Fruit fly (Drosophila melanogaster) whole organism, embryonic: ENCODE results near the gene Gr61a.

Source experiments
- Antp ChIP-seq: fragments of 200-800 bp; sonication (Bioruptor generic); optimal IDR thresholded peaks from 3 replicates; lab custom pipeline; 2016; ENCODE audit warnings: missing biosample characterization, missing genetic modification characterization
- B-H2 ChIP-seq: fragments of 200-800 bp; sonication (Bioruptor generic); optimal IDR thresholded peaks from 2 replicates; lab custom pipeline; 2018; ENCODE audit warnings: missing biosample characterization, mild to moderate bottlenecking, missing genetic modification characterization
- Bdp1 ChIP-seq: fragments of 200-800 bp; sonication (Bioruptor generic); optimal IDR thresholded peaks from 3 replicates; lab custom pipeline; 2016; ENCODE audit warnings: missing biosample characterization, missing genetic modification characterization
- CG10209 ChIP-seq: fragments of 200-800 bp; sonication (Bioruptor generic); optimal IDR thresholded peaks from 3 replicates; lab custom pipeline; 2017; ENCODE audit warnings: missing biosample characterization, mild to moderate bottlenecking, missing genetic modification characterization, missing genetic modification reagents
- CG12299 ChIP-seq: fragments of 200-800 bp; sonication (Bioruptor generic); optimal IDR thresholded peaks from 2 replicates; lab custom pipeline; 2018; ENCODE audit warnings: missing biosample characterization, mild to moderate bottlenecking, missing genetic modification characterization
- CG12942 ChIP-seq: fragments of 200-800 bp; sonication (Bioruptor generic); optimal IDR thresholded peaks from 3 replicates; lab custom pipeline; 2016; ENCODE audit warnings: missing biosample characterization, missing genetic modification characterization
- CG13287 ChIP-seq: fragments of 200-800 bp; sonication (Bioruptor generic); IDR thresholded peaks from 2 replicates; pipeline ENCODE4 v1.3.6; 2022; ENCODE audit warnings: missing biosample characterization, missing genetic modification characterization; ENCODE audit not compliant: partially characterized antibody
- CG15269 ChIP-seq: fragments of 200-800 bp; sonication (Bioruptor generic); optimal IDR thresholded peaks from 2 replicates; lab custom pipeline; 2018; ENCODE audit warnings: missing biosample characterization, mild to moderate bottlenecking, missing genetic modification characterization, moderate library complexity
- CG17186 ChIP-seq: fragments of 200-800 bp; sonication (Bioruptor generic); optimal IDR thresholded peaks from 3 replicates; lab custom pipeline; 2017; ENCODE audit warnings: missing biosample characterization, missing genetic modification reagents, missing genetic modification characterization
- CG17568 ChIP-seq: fragments of 200-800 bp; sonication (Bioruptor generic); optimal IDR thresholded peaks from 2 replicates; lab custom pipeline; 2018; ENCODE audit warnings: missing biosample characterization, mild to moderate bottlenecking, missing genetic modification characterization, moderate library complexity
- CG17802 ChIP-seq: fragments of 200-800 bp; sonication (Bioruptor generic); optimal IDR thresholded peaks from 2 replicates; lab custom pipeline; 2018; ENCODE audit warnings: missing biosample characterization, mild to moderate bottlenecking, missing genetic modification characterization, moderate library complexity
- CG18599 ChIP-seq: fragments of 200-800 bp; sonication (Bioruptor generic); optimal IDR thresholded peaks from 3 replicates; lab custom pipeline; 2017; ENCODE audit warnings: missing biosample characterization, missing genetic modification characterization, mild to moderate bottlenecking, moderate library complexity, missing genetic modification reagents
- CG31365 ChIP-seq: fragments of 200-800 bp; sonication (Bioruptor generic); optimal IDR thresholded peaks from 2 replicates; lab custom pipeline; 2018; ENCODE audit warnings: missing biosample characterization, mild to moderate bottlenecking, missing genetic modification characterization
- CG32767 ChIP-seq: fragments of 200-800 bp; sonication (Bioruptor generic); IDR thresholded peaks from 2 replicates; pipeline ENCODE4 v1.3.6; 2022; ENCODE audit warnings: missing biosample characterization, missing genetic modification characterization
- CG33557 ChIP-seq: fragments of 200-800 bp; sonication (Bioruptor generic); optimal IDR thresholded peaks from 2 replicates; lab custom pipeline; 2019; ENCODE audit warnings: missing biosample characterization, mild to moderate bottlenecking, missing genetic modification characterization, moderate library complexity
- CG3407 ChIP-seq: fragments of 200-800 bp; sonication (Bioruptor generic); optimal IDR thresholded peaks from 2 replicates; lab custom pipeline; 2018; ENCODE audit warnings: missing biosample characterization, mild to moderate bottlenecking, missing genetic modification characterization
- CG8765 ChIP-seq: fragments of 200-800 bp; sonication (Bioruptor generic); IDR thresholded peaks from 2 replicates; pipeline ENCODE4 v1.3.6; 2022; ENCODE audit warnings: missing biosample characterization, missing genetic modification characterization
- Dfd ChIP-seq, 2 experiments: fragments of >200 bp; optimal IDR thresholded peaks; 2 replicates each; lab custom pipeline; 2017; ENCODE audit warnings: missing biosample characterization in 2 of 2, missing genetic modification characterization in 2 of 2
- Dip2 ChIP-seq: fragments of 200-800 bp; sonication (Bioruptor generic); IDR thresholded peaks from 2 replicates; pipeline ENCODE4 v1.3.6; 2022; ENCODE audit warnings: missing biosample characterization, missing genetic modification characterization
- Dip3 ChIP-seq: fragments of 200-800 bp; sonication (Bioruptor generic); optimal IDR thresholded peaks from 3 replicates; lab custom pipeline; 2016; ENCODE audit warnings: missing biosample characterization, missing genetic modification characterization
- Doc2 ChIP-seq: fragments of 200-800 bp; sonication (Bioruptor generic); IDR thresholded peaks from 2 replicates; pipeline ENCODE4 v1.3.6; 2022; ENCODE audit warnings: missing biosample characterization, missing genetic modification characterization
- Elba2 ChIP-seq: fragments of 200-800 bp; sonication (Bioruptor generic); optimal IDR thresholded peaks from 3 replicates; lab custom pipeline; 2016; ENCODE audit warnings: missing biosample characterization, missing genetic modification characterization
- Hr3 ChIP-seq: fragments of 200-800 bp; sonication (Bioruptor generic); optimal IDR thresholded peaks from 3 replicates; lab custom pipeline; 2016; ENCODE audit warnings: missing biosample characterization, missing genetic modification characterization
- MTF-1 ChIP-seq: fragments of 200-800 bp; sonication (Bioruptor generic); optimal IDR thresholded peaks from 2 replicates; lab custom pipeline; 2018; ENCODE audit warnings: missing biosample characterization, mild to moderate bottlenecking, missing genetic modification characterization, borderline replicate concordance
- NFAT ChIP-seq: fragments of 200-800 bp; sonication (Bioruptor generic); IDR thresholded peaks from 2 replicates; pipeline ENCODE4 v1.3.6; 2022; ENCODE audit warnings: missing biosample characterization, missing genetic modification characterization
- Neu2 ChIP-seq: fragments of 200-800 bp; sonication (Bioruptor generic); optimal IDR thresholded peaks from 3 replicates; lab custom pipeline; 2016; ENCODE audit warnings: missing biosample characterization, missing genetic modification characterization, borderline replicate concordance
- Stat92E ChIP-seq, 3 experiments: fragments of >200 bp in 2 of 3; fragments of 200-800 bp in 1 of 3; sonication (Bioruptor generic) in 1 of 3; optimal IDR thresholded peaks; 2 replicates each; lab custom pipeline; 2017 to 2019; ENCODE audit warnings: missing biosample characterization in 3 of 3, missing genetic modification characterization in 3 of 3, mild to moderate bottlenecking in 1 of 3, moderate library complexity in 1 of 3
- Xbp1 ChIP-seq: fragments of 200-800 bp; sonication (Bioruptor generic); optimal IDR thresholded peaks from 3 replicates; lab custom pipeline; 2016; ENCODE audit warnings: missing biosample characterization, mild to moderate bottlenecking, missing genetic modification characterization
- chm ChIP-seq: fragments of 200-800 bp; sonication (Bioruptor generic); IDR thresholded peaks from 2 replicates; pipeline ENCODE4 v1.3.6; 2022; ENCODE audit warnings: missing biosample characterization, missing genetic modification characterization
- chn ChIP-seq: fragments of 200-800 bp; sonication (Bioruptor generic); optimal IDR thresholded peaks from 2 replicates; lab custom pipeline; 2016; ENCODE audit warnings: missing biosample characterization, missing genetic modification characterization
- crp ChIP-seq, 2 experiments: fragments of 200-800 bp; sonication (Bioruptor generic); optimal IDR thresholded peaks; 2 replicates in 1 of 2; 3 replicates in 1 of 2; lab custom pipeline; 2017; ENCODE audit warnings: missing biosample characterization in 2 of 2, missing genetic modification characterization in 2 of 2, mild to moderate bottlenecking in 1 of 2, moderate library complexity in 1 of 2
- dpn ChIP-seq, 2 experiments: fragments of 200-800 bp; sonication (Bioruptor generic); optimal IDR thresholded peaks; 3 replicates each; lab custom pipeline; 2016; ENCODE audit warnings: missing biosample characterization in 2 of 2, missing genetic modification characterization in 2 of 2
- ewg ChIP-seq: fragments of 200-800 bp; sonication (Bioruptor generic); optimal IDR thresholded peaks from 3 replicates; lab custom pipeline; 2017; ENCODE audit warnings: mild to moderate bottlenecking, missing biosample characterization, missing genetic modification reagents, missing genetic modification characterization
- gce ChIP-seq: fragments of 200-800 bp; sonication (Bioruptor generic); IDR thresholded peaks from 3 replicates; pipeline ENCODE4 v1.3.6; 2022; ENCODE audit warnings: missing biosample characterization, missing genetic modification characterization
- kay ChIP-seq: fragments of 200-800 bp; sonication (Bioruptor generic); optimal IDR thresholded peaks from 2 replicates; lab custom pipeline; 2016; ENCODE audit warnings: missing biosample characterization, missing genetic modification characterization
- knrl ChIP-seq: fragments of 200-800 bp; sonication (Bioruptor generic); IDR thresholded peaks from 3 replicates; pipeline ENCODE4 v1.3.6; 2022; ENCODE audit warnings: missing biosample characterization, missing genetic modification characterization; ENCODE audit not compliant: partially characterized antibody
- lab ChIP-seq: fragments of 200-800 bp; sonication (Bioruptor generic); optimal IDR thresholded peaks from 3 replicates; lab custom pipeline; 2017; ENCODE audit warnings: missing biosample characterization, missing genetic modification characterization, mild to moderate bottlenecking, moderate library complexity, missing genetic modification reagents
- lov ChIP-seq, 2 experiments: fragments of 200-800 bp in 1 of 2; fragments of >200 bp in 1 of 2; sonication (Bioruptor generic) in 1 of 2; IDR thresholded peaks in 1 of 2; optimal IDR thresholded peaks in 1 of 2; 2 replicates in 1 of 2; 3 replicates in 1 of 2; pipeline versions ENCODE4 v1.3.6 to Lab custom; 2017 to 2022; ENCODE audit warnings: missing biosample characterization in 1 of 2, missing genetic modification characterization in 1 of 2
- nmo ChIP-seq: fragments of 200-800 bp; sonication (Bioruptor generic); optimal IDR thresholded peaks from 2 replicates; lab custom pipeline; 2018; ENCODE audit warnings: missing biosample characterization, mild to moderate bottlenecking, missing genetic modification characterization, moderate library complexity
- oc ChIP-seq: fragments of 200-800 bp; sonication (Bioruptor generic); optimal IDR thresholded peaks from 2 replicates; lab custom pipeline; 2018; ENCODE audit warnings: missing biosample characterization, mild to moderate bottlenecking, missing genetic modification characterization, moderate library complexity
- pan ChIP-seq, 4 experiments: fragments of >200 bp in 3 of 4; fragments of 200-800 bp in 1 of 4; sonication (Bioruptor generic) in 1 of 4; optimal IDR thresholded peaks in 3 of 4; IDR thresholded peaks in 1 of 4; 2 replicates each; pipeline versions ENCODE4 v1.3.6 to Lab custom; 2017 to 2022; ENCODE audit warnings: missing biosample characterization in 2 of 4, missing genetic modification characterization in 2 of 4, mixed read lengths in 1 of 4
- scrt ChIP-seq: fragments of 200-800 bp; sonication (Bioruptor generic); optimal IDR thresholded peaks from 2 replicates; lab custom pipeline; 2018; ENCODE audit warnings: missing biosample characterization, mild to moderate bottlenecking, missing genetic modification characterization, moderate library complexity
- sna ChIP-seq: fragments of 200-800 bp; sonication (Bioruptor generic); IDR thresholded peaks from 2 replicates; pipeline ENCODE4 v1.3.6; 2022; ENCODE audit warnings: missing biosample characterization, missing genetic modification characterization; ENCODE audit not compliant: partially characterized antibody
- so ChIP-seq: fragments of 200-800 bp; sonication (Bioruptor generic); IDR thresholded peaks from 3 replicates; pipeline ENCODE4 v1.3.6; 2022; ENCODE audit warnings: missing biosample characterization, missing genetic modification characterization
- tap ChIP-seq: fragments of 200-800 bp; optimal IDR thresholded peaks from 3 replicates; lab custom pipeline; 2019; ENCODE audit warnings: missing biosample characterization, mild to moderate bottlenecking, missing genetic modification characterization, moderate library complexity
- trem ChIP-seq: fragments of 200-800 bp; optimal IDR thresholded peaks from 3 replicates; lab custom pipeline; 2019; ENCODE audit warnings: missing biosample characterization, mild to moderate bottlenecking, missing genetic modification characterization, moderate library complexity
- wek ChIP-seq: fragments of 200-800 bp; sonication (Bioruptor generic); optimal IDR thresholded peaks from 3 replicates; lab custom pipeline; 2018; ENCODE audit warnings: missing biosample characterization, mild to moderate bottlenecking, missing genetic modification characterization, moderate library complexity

Gr61a gene

dm6 chr3L:884239-884638, 43.0 kb downstream of the Gr61a start (continued):
- TF ChIP-seq CG13287 (GFP tag; lab: Robert Waterston, UW): no peak
- TF ChIP-seq CG17568 (GFP tag; lab: Kevin White, UChicago): no peak
- peak in 1 of 2 experiments; percentile 8 for TF ChIP-seq dpn (GFP tag; optimal IDR thresholded peaks at IDR 0.05; lab: Kevin White, UChicago)
- TF ChIP-seq chm (GFP tag; lab: Robert Waterston, UW): no peak
- no peak for TF ChIP-seq CG3407 (GFP tag; lab: Kevin White, UChicago)
- peak; percentile 66 for TF ChIP-seq CG18599
- no peak for TF ChIP-seq gce
- TF ChIP-seq Hr3 (GFP tag; lab: Kevin White, UChicago): no peak
- TF ChIP-seq Neu2 (GFP tag; lab: Kevin White, UChicago): no peak
- TF ChIP-seq Xbp1: no peak
- TF ChIP-seq NFAT: no peak
- no peak for TF ChIP-seq sna (GFP tag; lab: Robert Waterston, UW)
- no peak for TF ChIP-seq nmo (GFP tag; lab: Kevin White, UChicago)
- TF ChIP-seq CG8765: no peak
- no peak for TF ChIP-seq Elba2
- no peak for TF ChIP-seq wek (GFP tag; lab: Kevin White, UChicago)
- TF ChIP-seq CG33557 (GFP tag; lab: Kevin White, UChicago): no peak
- no peak for TF ChIP-seq ewg
- no peak for TF ChIP-seq tap (tag; lab: Kevin White, UChicago)
- TF ChIP-seq Dip3 (GFP tag; lab: Kevin White, UChicago): no peak
- TF ChIP-seq Antp (GFP tag; lab: Kevin White, UChicago): no peak
- TF ChIP-seq pan (optimal IDR thresholded peaks at IDR 0.05; lab: Kevin White, UChicago): no peak
- TF ChIP-seq pan (GFP tag; optimal IDR thresholded peaks at IDR 0.05 in 1 of 2, IDR thresholded peaks at IDR 0.05 in 1 of 2): peak in 1 of 2 experiments; percentile 27
- TF ChIP-seq so (GFP tag; lab: Robert Waterston, UW): no peak
- TF ChIP-seq Doc2 (GFP tag; lab: Robert Waterston, UW): no peak
- TF ChIP-seq Dfd (GFP tag; optimal IDR thresholded peaks at IDR 0.05; lab: Kevin White, UChicago): no peak
- no peak for TF ChIP-seq oc
- no peak for TF ChIP-seq trem (tag; lab: Kevin White, UChicago)
- no peak for TF ChIP-seq kay (GFP tag; lab: Kevin White, UChicago)
- no peak for TF ChIP-seq CG31365 (tag; lab: Kevin White, UChicago)
- TF ChIP-seq lov (optimal IDR thresholded peaks at IDR 0.05; lab: Kevin White, UChicago): no peak
- no peak for TF ChIP-seq lov (GFP tag; IDR thresholded peaks at IDR 0.05; lab: Robert Waterston, UW)
- no peak for TF ChIP-seq chn (GFP tag; lab: Kevin White, UChicago)
- TF ChIP-seq CG32767 (GFP tag; lab: Robert Waterston, UW): no peak
- TF ChIP-seq CG12942 (GFP tag; lab: Kevin White, UChicago): no peak
- no peak for TF ChIP-seq crp (GFP tag; optimal IDR thresholded peaks at IDR 0.05; lab: Kevin White, UChicago)
- TF ChIP-seq knrl (GFP tag; lab: Robert Waterston, UW): no peak
- no peak for TF ChIP-seq Bdp1
- TF ChIP-seq Stat92E (GFP tag; optimal IDR thresholded peaks at IDR 0.05; lab: Kevin White, UChicago): no peak
- TF ChIP-seq CG10209 (GFP tag; lab: Kevin White, UChicago): no peak
- TF ChIP-seq B-H2: no peak
- TF ChIP-seq scrt (GFP tag; lab: Kevin White, UChicago): peak; percentile 75
- TF ChIP-seq CG17186 (GFP tag; lab: Kevin White, UChicago): no peak
- TF ChIP-seq CG17802 (tag; lab: Kevin White, UChicago): no peak
- TF ChIP-seq CG12299 (tag; lab: Kevin White, UChicago): no peak
- TF ChIP-seq lab (GFP tag; lab: Kevin White, UChicago): peak; percentile 46
- no peak for TF ChIP-seq Dip2
- TF ChIP-seq CG15269 (tag; lab: Kevin White, UChicago): no peak
- TF ChIP-seq MTF-1 (GFP tag; lab: Kevin White, UChicago): no peak
